Worm (Caenorhabditis elegans) whole organism, L1 larva: ENCODE measurements around the gene mfsd-13.2.

Experiments used
- C16A3.4 ChIP-seq: fragments of 150-350 bp; optimal IDR thresholded peaks from 2 replicates; lab custom pipeline; 2014; ENCODE audit warnings: missing biosample characterization, missing genetic modification characterization
- alr-1 ChIP-seq: fragments of 200-800 bp; sonication (Bioruptor generic); optimal IDR thresholded peaks from 2 replicates; lab custom pipeline; 2018; ENCODE audit warnings: borderline replicate concordance, mild to moderate bottlenecking, missing genetic modification characterization, missing compliant biosample characterization
- nhr-12 ChIP-seq: sonication (generic microtip); optimal IDR thresholded peaks from 2 replicates; lab custom pipeline; 2017; ENCODE audit warnings: missing biosample characterization, missing genetic modification characterization
- nhr-28 ChIP-seq: fragments of 150-350 bp; optimal IDR thresholded peaks from 2 replicates; lab custom pipeline; 2014; ENCODE audit warnings: missing biosample characterization, missing genetic modification characterization
- pag-3 ChIP-seq: sonication (generic microtip); optimal IDR thresholded peaks from 2 replicates; lab custom pipeline; 2017; ENCODE audit warnings: missing genetic modification characterization, mild to moderate bottlenecking, missing compliant biosample characterization, antibody characterized with exemption, borderline replicate concordance; ENCODE audit not compliant: insufficient read depth
- unc-62 ChIP-seq: fragments of 150-350 bp; optimal IDR thresholded peaks from 2 replicates; lab custom pipeline; 2014; ENCODE audit warnings: missing biosample characterization, missing genetic modification reagents, missing genetic modification characterization
- ztf-11 ChIP-seq, 2 experiments: sonication (generic microtip); optimal IDR thresholded peaks; 2 replicates each; lab custom pipeline; 2016 to 2017; ENCODE audit warnings: missing genetic modification characterization in 2 of 2, missing biosample characterization in 1 of 2, missing compliant biosample characterization in 1 of 2

DNA sequence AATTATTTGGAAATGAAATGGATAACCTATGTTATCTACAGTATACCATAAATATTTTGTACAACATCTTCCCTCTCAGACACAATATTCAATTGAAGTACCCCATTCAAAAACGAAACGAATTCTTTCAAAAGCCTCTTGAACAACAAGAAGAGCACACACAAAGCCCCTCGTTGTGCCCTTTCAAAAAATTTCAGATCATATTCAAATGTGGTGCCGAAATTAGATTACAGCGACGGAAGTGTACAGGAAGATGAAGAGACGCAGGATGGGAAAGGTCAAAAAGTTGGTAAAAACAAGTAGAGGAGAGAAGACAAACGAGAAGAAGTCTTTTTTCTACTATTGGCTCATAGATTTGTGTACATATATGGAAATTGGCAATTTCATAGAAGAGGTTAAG is 10.5 kb upstream of the mfsd-13.2 start:
- TF ChIP-seq unc-62 (GFP tag; lab: Kevin White, UChicago) (no peak), C16A3.4 (tag; lab: Kevin White, UChicago) (no peak), pag-3 (tag; lab: Kevin White, UChicago) (no peak), alr-1 (tag; lab: Kevin White, UChicago) (no peak), ztf-11 (tag; optimal IDR thresholded peaks at IDR 0.05; lab: Kevin White, UChicago) (no peak), nhr-28 (no peak), nhr-12 (tag; lab: Kevin White, UChicago) (no peak)
